Fruit fly (Drosophila melanogaster) whole organism, wandering third instar larva: Measurements from ENCODE around the gene Dif.

Experiments
- Abd-B ChIP-seq: fragments of >200 bp; optimal IDR thresholded peaks from 2 replicates; lab custom pipeline; 2017; ENCODE audit warnings: missing biosample characterization, missing genetic modification characterization
- CG32264 ChIP-seq: fragments of 200-800 bp; sonication (Bioruptor generic); optimal IDR thresholded peaks from 2 replicates; lab custom pipeline; 2016; ENCODE audit warnings: missing biosample characterization, missing genetic modification characterization
- CG9705 ChIP-seq: fragments of 200-800 bp; sonication (Bioruptor generic); optimal IDR thresholded peaks from 2 replicates; lab custom pipeline; 2018; ENCODE audit warnings: missing biosample characterization, mild to moderate bottlenecking, missing genetic modification characterization
- CrebA ChIP-seq: fragments of 200-800 bp; sonication (Bioruptor generic); optimal IDR thresholded peaks from 2 replicates; lab custom pipeline; 2016; ENCODE audit warnings: missing biosample characterization, mild to moderate bottlenecking, missing genetic modification characterization, borderline replicate concordance
- Dfd ChIP-seq: fragments of >200 bp; optimal IDR thresholded peaks from 2 replicates; lab custom pipeline; 2017; ENCODE audit warnings: missing biosample characterization, missing genetic modification characterization
- Dif ChIP-seq: fragments of 200-275, 200-300 bp; sonication (Bioruptor generic); optimal IDR thresholded peaks from 2 replicates; lab custom pipeline; 2018; ENCODE audit warnings: missing biosample characterization, missing genetic modification characterization; ENCODE audit not compliant: partially characterized antibody
- GATAd ChIP-seq: sonication (Bioruptor generic); optimal IDR thresholded peaks from 2 replicates; lab custom pipeline; 2016; ENCODE audit warnings: missing biosample characterization, missing genetic modification characterization
- HLH106 ChIP-seq: fragments of 200-800 bp; optimal IDR thresholded peaks from 3 replicates; lab custom pipeline; 2019; ENCODE audit warnings: missing biosample characterization, mild to moderate bottlenecking, missing genetic modification characterization, moderate library complexity
- Hnf4 ChIP-seq: fragments of 200-800 bp; sonication (Bioruptor generic); optimal IDR thresholded peaks from 2 replicates; lab custom pipeline; 2016; ENCODE audit warnings: missing biosample characterization, mild to moderate bottlenecking, missing genetic modification characterization
- Hr78 ChIP-seq: fragments of >200 bp; optimal IDR thresholded peaks from 2 replicates; lab custom pipeline; 2017; ENCODE audit warnings: missing biosample characterization, missing genetic modification characterization
- Hr83 ChIP-seq: fragments of 200-300 bp; sonication (Bioruptor generic); optimal IDR thresholded peaks from 2 replicates; lab custom pipeline; 2016; ENCODE audit warnings: missing biosample characterization, mild to moderate bottlenecking, missing genetic modification characterization, moderate library complexity; ENCODE audit not compliant: poor library complexity, severe bottlenecking
- Jra ChIP-seq: sonication (Bioruptor generic); optimal IDR thresholded peaks from 2 replicates; lab custom pipeline; 2016; ENCODE audit warnings: missing biosample characterization, missing genetic modification characterization
- Mio ChIP-seq: sonication (Bioruptor generic); optimal IDR thresholded peaks from 2 replicates; lab custom pipeline; 2016; ENCODE audit warnings: missing biosample characterization, missing genetic modification characterization
- Myc ChIP-seq: fragments of >200 bp; optimal IDR thresholded peaks from 2 replicates; lab custom pipeline; 2017
- N ChIP-seq: fragments of >200 bp; optimal IDR thresholded peaks from 2 replicates; lab custom pipeline; 2018; ENCODE audit warnings: missing biosample characterization, missing external identifiers, missing genetic modification characterization
- OdsH ChIP-seq: fragments of 200-800 bp; sonication (Bioruptor generic); optimal IDR thresholded peaks from 2 replicates; lab custom pipeline; 2016; ENCODE audit warnings: missing biosample characterization, mild to moderate bottlenecking, missing genetic modification characterization
- Rel ChIP-seq, 2 experiments: fragments of 200-800 bp; sonication (Bioruptor generic) in 1 of 2; optimal IDR thresholded peaks; 2 replicates in 1 of 2; 3 replicates in 1 of 2; lab custom pipeline; 2016 to 2019; ENCODE audit warnings: mild to moderate bottlenecking in 2 of 2, missing biosample characterization in 2 of 2, missing genetic modification characterization in 2 of 2, moderate library complexity in 1 of 2
- Sp1 ChIP-seq: fragments of 200-800 bp; sonication (Bioruptor generic); optimal IDR thresholded peaks from 3 replicates; lab custom pipeline; 2019; ENCODE audit warnings: missing biosample characterization, mild to moderate bottlenecking, missing genetic modification characterization, moderate library complexity
- Vsx2 ChIP-seq: fragments of 200-300, 225-300 bp; sonication (Bioruptor generic); optimal IDR thresholded peaks from 2 replicates; lab custom pipeline; 2018; ENCODE audit warnings: missing biosample characterization, missing genetic modification characterization; ENCODE audit not compliant: partially characterized antibody
- br ChIP-seq: fragments of 200-800 bp; sonication (Bioruptor generic); optimal IDR thresholded peaks from 2 replicates; lab custom pipeline; 2016; ENCODE audit warnings: missing biosample characterization, missing genetic modification characterization
- brk ChIP-seq: fragments of 200-800 bp; sonication (Bioruptor generic); optimal IDR thresholded peaks from 2 replicates; lab custom pipeline; 2016; ENCODE audit warnings: missing biosample characterization, mild to moderate bottlenecking, missing genetic modification characterization
- dl ChIP-seq, 2 experiments: fragments of 175-275, 200-275 bp in 1 of 2; fragments of 200-275 bp in 1 of 2; sonication (Bioruptor generic); optimal IDR thresholded peaks; lab custom pipeline; 2018; ENCODE audit warnings: mild to moderate bottlenecking in 2 of 2, missing biosample characterization in 2 of 2, missing genetic modification characterization in 2 of 2, moderate library complexity in 2 of 2; ENCODE audit not compliant: partially characterized antibody in 2 of 2, insufficient read depth in 1 of 2
- dmrt93B ChIP-seq: fragments of 200-800 bp; sonication (Bioruptor generic); optimal IDR thresholded peaks from 2 replicates; lab custom pipeline; 2018; ENCODE audit warnings: missing biosample characterization, mild to moderate bottlenecking, missing genetic modification characterization
- dsf ChIP-seq: sonication (Bioruptor generic); optimal IDR thresholded peaks from 2 replicates; lab custom pipeline; 2016; ENCODE audit warnings: missing biosample characterization, missing genetic modification characterization, borderline replicate concordance
- ey ChIP-seq: fragments of 200-800 bp; sonication (Bioruptor generic); optimal IDR thresholded peaks from 2 replicates; lab custom pipeline; 2016; ENCODE audit warnings: missing biosample characterization, missing genetic modification characterization
- foxo ChIP-seq, 2 experiments: fragments of 200-800 bp; sonication (Bioruptor generic); optimal IDR thresholded peaks; 2 replicates in 1 of 2; 3 replicates in 1 of 2; lab custom pipeline; 2016 to 2017; ENCODE audit warnings: missing biosample characterization in 2 of 2, missing genetic modification characterization in 2 of 2
- fru ChIP-seq: fragments of 200-800 bp; sonication (Bioruptor generic); optimal IDR thresholded peaks from 3 replicates; lab custom pipeline; 2016; ENCODE audit warnings: missing biosample characterization, mild to moderate bottlenecking, missing genetic modification characterization
- h ChIP-seq: fragments of 200-800 bp; sonication (Bioruptor generic); optimal IDR thresholded peaks from 3 replicates; lab custom pipeline; 2016; ENCODE audit warnings: missing biosample characterization, mild to moderate bottlenecking, missing genetic modification characterization
- jim ChIP-seq: fragments of 175-275, 200-325 bp; sonication (Bioruptor generic); optimal IDR thresholded peaks from 2 replicates; lab custom pipeline; 2016; ENCODE audit warnings: missing biosample characterization, mild to moderate bottlenecking, missing genetic modification characterization
- lola ChIP-seq: fragments of >200 bp; optimal IDR thresholded peaks from 2 replicates; lab custom pipeline; 2017; ENCODE audit warnings: missing biosample characterization, missing genetic modification characterization
- pan ChIP-seq: fragments of >200 bp; optimal IDR thresholded peaks from 2 replicates; lab custom pipeline; 2017
- psq ChIP-seq: fragments of 200-800 bp; sonication (Bioruptor generic); optimal IDR thresholded peaks from 3 replicates; lab custom pipeline; 2017; ENCODE audit warnings: missing biosample characterization, mild to moderate bottlenecking, missing genetic modification characterization, moderate library complexity
- rgr ChIP-seq: fragments of 200-800 bp; sonication (Bioruptor generic); optimal IDR thresholded peaks from 3 replicates; lab custom pipeline; 2016; ENCODE audit warnings: missing biosample characterization, mild to moderate bottlenecking, missing genetic modification characterization
- sage ChIP-seq: fragments of 200-800 bp; sonication (Bioruptor generic); optimal IDR thresholded peaks from 2 replicates; lab custom pipeline; 2016; ENCODE audit warnings: missing biosample characterization, mild to moderate bottlenecking, missing genetic modification characterization
- sv ChIP-seq: fragments of 200-800 bp; sonication (Bioruptor generic); optimal IDR thresholded peaks from 3 replicates; lab custom pipeline; 2016; ENCODE audit warnings: missing biosample characterization, missing genetic modification characterization
- tai ChIP-seq: sonication (Bioruptor generic); optimal IDR thresholded peaks from 2 replicates; lab custom pipeline; 2016; ENCODE audit warnings: missing biosample characterization, missing genetic modification characterization
- usp ChIP-seq: fragments of >200 bp; optimal IDR thresholded peaks from 2 replicates; lab custom pipeline; 2017; ENCODE audit warnings: missing biosample characterization, missing genetic modification characterization
- woc ChIP-seq: sonication (Bioruptor generic); optimal IDR thresholded peaks from 2 replicates; lab custom pipeline; 2016; ENCODE audit warnings: missing biosample characterization, mild to moderate bottlenecking, missing genetic modification characterization

The Dif gene

dm6 chr2L:17385221-17385529, 47.8 kb downstream of the Dif start:
- TF ChIP-seq dl (GFP tag; optimal IDR thresholded peaks at IDR 0.05; lab: Kevin White, UChicago; ENCODE audit: insufficient read depth in 1 of 2, partially characterized antibody in 2 of 2) = no peak
- no peak for TF ChIP-seq Dif
- TF ChIP-seq brk (GFP tag; lab: Kevin White, UChicago) = peak; percentile 65
- peak; percentile 44 for TF ChIP-seq woc
- TF ChIP-seq Hr83 = no peak
- no peak for TF ChIP-seq psq (GFP tag; lab: Kevin White, UChicago)
- no peak for TF ChIP-seq rgr
- peak; percentile 43 for TF ChIP-seq CG9705 (GFP tag; lab: Kevin White, UChicago)
- peak; percentile 26 for TF ChIP-seq br
- no peak for TF ChIP-seq Abd-B (GFP tag; lab: Kevin White, UChicago)
- TF ChIP-seq Hr78 (GFP tag; lab: Kevin White, UChicago) = no peak
- no peak for TF ChIP-seq sv
- no peak for TF ChIP-seq dsf (GFP tag; lab: Kevin White, UChicago)
- no peak for TF ChIP-seq ey (GFP tag; lab: Kevin White, UChicago)
- TF ChIP-seq sage (GFP tag; lab: Kevin White, UChicago) = peak; percentile 76
- peak; percentile 34 for TF ChIP-seq tai
- peak; percentile 65 for TF ChIP-seq Rel (GFP tag; optimal IDR thresholded peaks at IDR 0.05; lab: Kevin White, UChicago)
- peak; percentile 45 for TF ChIP-seq Rel (tag; optimal IDR thresholded peaks at IDR 0.05; lab: Kevin White, UChicago)
- TF ChIP-seq HLH106 (tag; lab: Kevin White, UChicago) = peak; percentile 45
- TF ChIP-seq Sp1 (GFP tag; lab: Kevin White, UChicago) = peak; percentile 89
- TF ChIP-seq Hnf4 = peak; percentile 29
- no peak for TF ChIP-seq Myc (lab: Kevin White, UChicago)
- TF ChIP-seq OdsH (GFP tag; lab: Kevin White, UChicago) = no peak
- TF ChIP-seq N (GFP tag; lab: Kevin White, UChicago) = no peak
- TF ChIP-seq Jra (GFP tag; lab: Kevin White, UChicago) = no peak
- TF ChIP-seq GATAd (GFP tag; lab: Kevin White, UChicago) = no peak
- peak; percentile 8 for TF ChIP-seq h (GFP tag; lab: Kevin White, UChicago)
- TF ChIP-seq CG32264 (GFP tag; lab: Kevin White, UChicago) = peak; percentile 44
- TF ChIP-seq CrebA (GFP tag; lab: Kevin White, UChicago) = peak; percentile 87
- TF ChIP-seq foxo (GFP tag; optimal IDR thresholded peaks at IDR 0.05; lab: Kevin White, UChicago) = peak in 1 of 2 experiments; percentile 63
- no peak for TF ChIP-seq Vsx2 (GFP tag; lab: Kevin White, UChicago)
- no peak for TF ChIP-seq pan (lab: Kevin White, UChicago)
- TF ChIP-seq lola (GFP tag; lab: Kevin White, UChicago) = no peak
- TF ChIP-seq jim = peak; percentile 84
- TF ChIP-seq usp (GFP tag; lab: Kevin White, UChicago) = no peak
- TF ChIP-seq Mio = no peak
- peak; percentile 16 for TF ChIP-seq fru (GFP tag; lab: Kevin White, UChicago)
- TF ChIP-seq Dfd (GFP tag; lab: Kevin White, UChicago) = no peak
- TF ChIP-seq dmrt93B (GFP tag; lab: Kevin White, UChicago) = no peak

dm6 chr2L:17384331-17385220, 48.4 kb downstream of the Dif start, which contains the start of gene CLIP-190:
CLIP-190 (plus strand) TSS chr2L:17384700.
- peak; percentile 7 for TF ChIP-seq GATAd (GFP tag; lab: Kevin White, UChicago)
- TF ChIP-seq brk (GFP tag; lab: Kevin White, UChicago) = no peak
- TF ChIP-seq usp (GFP tag; lab: Kevin White, UChicago) = no peak
- TF ChIP-seq sv = no peak
- TF ChIP-seq tai = no peak
- peak; percentile 53 for TF ChIP-seq Hr83
- no peak for TF ChIP-seq Myc (lab: Kevin White, UChicago)
- TF ChIP-seq Mio = no peak
- TF ChIP-seq rgr = peak; percentile 14
- TF ChIP-seq Dif = peak; percentile 29
- no peak for TF ChIP-seq Abd-B (GFP tag; lab: Kevin White, UChicago)
- TF ChIP-seq pan (lab: Kevin White, UChicago) = no peak
- TF ChIP-seq Sp1 (GFP tag; lab: Kevin White, UChicago) = no peak
- no peak for TF ChIP-seq jim
- TF ChIP-seq br = no peak
- TF ChIP-seq dmrt93B (GFP tag; lab: Kevin White, UChicago) = no peak
- TF ChIP-seq Jra (GFP tag; lab: Kevin White, UChicago) = no peak
- no peak for TF ChIP-seq Rel (GFP tag; optimal IDR thresholded peaks at IDR 0.05; lab: Kevin White, UChicago)
- TF ChIP-seq Rel (tag; optimal IDR thresholded peaks at IDR 0.05; lab: Kevin White, UChicago) = peak; percentile 7
- no peak for TF ChIP-seq sage (GFP tag; lab: Kevin White, UChicago)
- TF ChIP-seq Vsx2 (GFP tag; lab: Kevin White, UChicago) = no peak
- TF ChIP-seq Dfd (GFP tag; lab: Kevin White, UChicago) = no peak
- TF ChIP-seq fru (GFP tag; lab: Kevin White, UChicago) = no peak
- TF ChIP-seq dl (GFP tag; optimal IDR thresholded peaks at IDR 0.05; lab: Kevin White, UChicago; ENCODE audit: insufficient read depth in 1 of 2, partially characterized antibody in 2 of 2) = no peak
- TF ChIP-seq Hnf4 = no peak
- TF ChIP-seq CG32264 (GFP tag; lab: Kevin White, UChicago) = no peak
- no peak for TF ChIP-seq OdsH (GFP tag; lab: Kevin White, UChicago)
- peak; percentile 13 for TF ChIP-seq h (GFP tag; lab: Kevin White, UChicago)
- TF ChIP-seq foxo (GFP tag; optimal IDR thresholded peaks at IDR 0.05; lab: Kevin White, UChicago) = peak in 1 of 2 experiments; percentile 31
- no peak for TF ChIP-seq CrebA (GFP tag; lab: Kevin White, UChicago)
- no peak for TF ChIP-seq HLH106 (tag; lab: Kevin White, UChicago)
- TF ChIP-seq dsf (GFP tag; lab: Kevin White, UChicago) = no peak
- no peak for TF ChIP-seq ey (GFP tag; lab: Kevin White, UChicago)
- no peak for TF ChIP-seq psq (GFP tag; lab: Kevin White, UChicago)
- no peak for TF ChIP-seq CG9705 (GFP tag; lab: Kevin White, UChicago)
- no peak for TF ChIP-seq N (GFP tag; lab: Kevin White, UChicago)
- peak; percentile 67 for TF ChIP-seq woc
- no peak for TF ChIP-seq lola (GFP tag; lab: Kevin White, UChicago)
- TF ChIP-seq Hr78 (GFP tag; lab: Kevin White, UChicago) = no peak
